Fruit fly (Drosophila melanogaster): ENCODE data around the gene t-Grip84.

t-Grip84 gene

DNA sequence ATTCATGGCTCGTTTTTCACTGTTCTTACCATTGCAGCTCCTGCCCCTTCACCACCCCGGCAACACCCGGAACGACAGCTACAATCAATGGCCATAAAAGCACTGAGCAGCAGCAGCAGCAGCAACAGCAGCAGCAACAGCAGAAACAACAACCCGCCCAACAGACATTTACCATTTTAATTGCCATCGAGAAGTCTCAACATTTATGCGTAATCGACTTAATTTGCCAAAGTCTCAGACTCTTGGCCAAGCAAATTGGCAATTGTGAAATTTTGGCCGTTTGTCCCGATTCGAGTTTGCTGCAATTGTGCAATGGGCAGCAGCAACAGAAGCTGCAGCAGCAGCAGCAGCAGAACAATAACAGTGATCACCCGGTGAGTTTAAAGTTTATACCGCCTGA lies 33.8 kb upstream of the t-Grip84 start:
- TF ChIP-seq Eip78C (GFP tag) (peak; percentile 12), topi (GFP tag; optimal IDR thresholded peaks at IDR 0.05) (no peak)

dm6 chr3L:7617436-7617979 lies 26.7 kb upstream of the t-Grip84 start:
- TF ChIP-seq Hr4 (GFP tag; optimal IDR thresholded peaks at IDR 0.05) (no peak), CG9139 (GFP tag; optimal IDR thresholded peaks at IDR 0.05) (no peak), eg (GFP tag; IDR thresholded peaks at IDR 0.05) (peak; percentile 83), CG11762 (GFP tag; optimal IDR thresholded peaks at IDR 0.05; ENCODE audit: insufficient read depth) (no peak), salr (GFP tag; optimal IDR thresholded peaks at IDR 0.05) (no peak), Lpt (GFP tag; optimal IDR thresholded peaks at IDR 0.05) (peak; percentile 51), Eip75B (GFP tag; optimal IDR thresholded peaks at IDR 0.05) (peak; percentile 22), Eip93F (GFP tag; optimal IDR thresholded peaks at IDR 0.05) (no peak), CG6163 (GFP tag; IDR thresholded peaks at IDR 0.05) (peak; percentile 75), CG6276 (GFP tag; optimal IDR thresholded peaks at IDR 0.05) (peak; percentile 68), CG3919 (GFP tag; optimal IDR thresholded peaks at IDR 0.05) (peak; percentile 30), CG8119 (GFP tag; IDR thresholded peaks at IDR 0.05) (no peak), Gug (GFP tag; IDR thresholded peaks at IDR 0.05) (peak; percentile 72), CG11294 (GFP tag; IDR thresholded peaks at IDR 0.05) (peak; percentile 56; the same call in 1 of the 2 replicates), Eip78C (GFP tag) (peak; percentile 80), fd85E (GFP tag; optimal IDR thresholded peaks at IDR 0.05) (no peak), acj6 (GFP tag; optimal IDR thresholded peaks at IDR 0.05) (no peak)

dm6 chr3L:7614226-7614625 lies 23.4 kb upstream of the t-Grip84 start:
- no peak for TF ChIP-seq Hr38 (GFP tag; optimal IDR thresholded peaks at IDR 0.05)
- TF ChIP-seq Blimp-1 (GFP tag; optimal IDR thresholded peaks at IDR 0.05): no peak
- TF ChIP-seq CG31627 (GFP tag; optimal IDR thresholded peaks at IDR 0.05): peak; percentile 81
- no peak for TF ChIP-seq CG6854 (GFP tag; optimal IDR thresholded peaks at IDR 0.05)
- TF ChIP-seq Gug (GFP tag; IDR thresholded peaks at IDR 0.05): peak; percentile 27; the same call in 1 of the 2 replicates
- TF ChIP-seq CG7368 (GFP tag; optimal IDR thresholded peaks at IDR 0.05): peak; percentile 42
- TF ChIP-seq fd59A (GFP tag; optimal IDR thresholded peaks at IDR 0.05): peak; percentile 43
- peak; percentile 90 for TF ChIP-seq svp (GFP tag)
- peak; percentile 58 for TF ChIP-seq CG8632 (GFP tag; optimal IDR thresholded peaks at IDR 0.05)
- TF ChIP-seq CG11294 (GFP tag; IDR thresholded peaks at IDR 0.05): no peak
- peak; percentile 86 for TF ChIP-seq esn (GFP tag; optimal IDR thresholded peaks at IDR 0.05)
- TF ChIP-seq fd85E (GFP tag; optimal IDR thresholded peaks at IDR 0.05): no peak
- TF ChIP-seq Sox102F (GFP tag; optimal IDR thresholded peaks at IDR 0.05): peak; percentile 76
- peak; percentile 39 for TF ChIP-seq spab (GFP tag; optimal IDR thresholded peaks at IDR 0.05)
- peak; percentile 66 for TF ChIP-seq CG15336 (GFP tag; IDR thresholded peaks at IDR 0.05)
- TF ChIP-seq Sox15 (GFP tag; optimal IDR thresholded peaks at IDR 0.05): peak; percentile 41
- TF ChIP-seq topi (GFP tag; optimal IDR thresholded peaks at IDR 0.05): peak; percentile 82
- peak; percentile 76 for TF ChIP-seq Eip75B (GFP tag; optimal IDR thresholded peaks at IDR 0.05)
- peak; percentile 49; the same call in 1 of the 3 replicates for TF ChIP-seq CG8119 (GFP tag; IDR thresholded peaks at IDR 0.05)
- TF ChIP-seq CG4318 (GFP tag; optimal IDR thresholded peaks at IDR 0.05): peak; percentile 13
- TF ChIP-seq Smox (GFP tag; optimal IDR thresholded peaks at IDR 0.05): peak; percentile 75
- peak; percentile 58 for TF ChIP-seq CG1621 (tag; optimal IDR thresholded peaks at IDR 0.05)
- peak; percentile 86 for TF ChIP-seq Met (GFP tag; optimal IDR thresholded peaks at IDR 0.05)
- TF ChIP-seq CG3032 (tag; optimal IDR thresholded peaks at IDR 0.05): peak; percentile 48
- no peak for TF ChIP-seq fkh (GFP tag; optimal IDR thresholded peaks at IDR 0.05)
- peak; percentile 63 for TF ChIP-seq CG11902 (GFP tag; optimal IDR thresholded peaks at IDR 0.05)
- TF ChIP-seq ss (GFP tag; optimal IDR thresholded peaks at IDR 0.05): peak; percentile 46 to 54
- TF ChIP-seq CG6808 (GFP tag; optimal IDR thresholded peaks at IDR 0.05): peak; percentile 52
- TF ChIP-seq Eip78C (GFP tag): peak; percentile 93
- peak; percentile 54; the same call in 2 of the 3 replicates for TF ChIP-seq eg (GFP tag; IDR thresholded peaks at IDR 0.05)
- peak; percentile 21 for TF ChIP-seq Eip93F (GFP tag; optimal IDR thresholded peaks at IDR 0.05)
- TF ChIP-seq CG34406 (GFP tag; optimal IDR thresholded peaks at IDR 0.05): peak; percentile 72
- peak; percentile 70 for TF ChIP-seq Ets21C (GFP tag; optimal IDR thresholded peaks at IDR 0.05)
- peak; percentile 84 for TF ChIP-seq Hr39 (GFP tag; optimal IDR thresholded peaks at IDR 0.05)
- TF ChIP-seq CG10631 (GFP tag; optimal IDR thresholded peaks at IDR 0.05): peak; percentile 69
- TF ChIP-seq CG16779 (tag; optimal IDR thresholded peaks at IDR 0.05): no peak
- TF ChIP-seq CG10669 (GFP tag; optimal IDR thresholded peaks at IDR 0.05): peak; percentile 64
- peak; percentile 77 for TF ChIP-seq lz (GFP tag; optimal IDR thresholded peaks at IDR 0.05)

Data from whole organism, prepupa.